Worm (Caenorhabditis elegans) whole organism, young adult: Measurements from ENCODE around the gene B0222.11.

ENCODE experiments used
- B0261.1 ChIP-seq: sonication (generic microtip); optimal IDR thresholded peaks from 2 replicates; lab custom pipeline; 2016; ENCODE audit warnings: mild to moderate bottlenecking, missing genetic modification characterization, moderate library complexity, missing compliant biosample characterization
- B0336.3 ChIP-seq: fragments of 200-800 bp; sonication (Bioruptor generic); IDR thresholded peaks from 2 replicates; pipeline ENCODE4 v1.3.6; 2022; ENCODE audit warnings: missing genetic modification characterization, missing compliant biosample characterization
- D2030.7 ChIP-seq: fragments of 200-800 bp; sonication (Bioruptor generic); IDR thresholded peaks from 2 replicates; pipeline ENCODE4 v1.3.6; 2022; ENCODE audit warnings: missing genetic modification reagents, missing genetic modification characterization, missing compliant biosample characterization
- F37B4.10 ChIP-seq: fragments of 200-800 bp; sonication (Bioruptor generic); IDR thresholded peaks from 2 replicates; pipeline ENCODE4 v1.3.6; 2022; ENCODE audit warnings: missing genetic modification characterization, missing compliant biosample characterization
- F49E8.2 ChIP-seq: sonication (generic microtip); optimal IDR thresholded peaks from 3 replicates; lab custom pipeline; 2017; ENCODE audit warnings: missing genetic modification characterization, mild to moderate bottlenecking, missing compliant biosample characterization, antibody characterized with exemption, moderate library complexity; ENCODE audit not compliant: insufficient read depth
- F57A8.1 ChIP-seq: fragments of 200-800 bp; sonication (Bioruptor generic); optimal IDR thresholded peaks from 2 replicates; lab custom pipeline; 2018; ENCODE audit warnings: mild to moderate bottlenecking, missing genetic modification characterization, moderate library complexity, missing compliant biosample characterization
- T07F8.4 ChIP-seq: sonication (generic microtip); optimal IDR thresholded peaks from 2 replicates; lab custom pipeline; 2016; ENCODE audit warnings: mild to moderate bottlenecking, missing genetic modification characterization, moderate library complexity, missing compliant biosample characterization
- Y53F4B.3 ChIP-seq: fragments of 200-800 bp; sonication (Bioruptor generic); IDR thresholded peaks from 2 replicates; pipeline ENCODE4 v1.3.6; 2022; ENCODE audit warnings: missing genetic modification reagents, missing genetic modification characterization, missing compliant biosample characterization
- Y53G8AR.9 ChIP-seq: fragments of 200-800 bp; sonication (Bioruptor generic); conservative IDR thresholded peaks from 2 replicates; pipeline ENCODE4 v1.3.6; 2022; ENCODE audit warnings: missing genetic modification reagents, missing genetic modification characterization, missing compliant biosample characterization
- Y95B8A.8 ChIP-seq: fragments of 200-800 bp; sonication (Bioruptor generic); IDR thresholded peaks from 2 replicates; pipeline ENCODE4 v1.3.6; 2022; ENCODE audit warnings: missing genetic modification reagents, missing genetic modification characterization, missing compliant biosample characterization
- aptf-2 ChIP-seq: fragments of 200-800 bp; sonication (Bioruptor generic); conservative IDR thresholded peaks from 2 replicates; pipeline ENCODE4 v1.3.6; 2022; ENCODE audit warnings: missing genetic modification reagents, missing genetic modification characterization, missing compliant biosample characterization
- ceh-58 ChIP-seq: fragments of 200-800 bp; sonication (Bioruptor generic); IDR thresholded peaks from 2 replicates; pipeline ENCODE4 v1.3.6; 2022; ENCODE audit warnings: missing genetic modification characterization, missing compliant biosample characterization
- dox-1 ChIP-seq: fragments of 200-800 bp; sonication (Bioruptor generic); IDR thresholded peaks from 2 replicates; pipeline ENCODE4 v1.3.6; 2022; ENCODE audit warnings: missing genetic modification reagents, missing genetic modification characterization, missing compliant biosample characterization
- him-1 ChIP-seq: sonication (generic microtip); optimal IDR thresholded peaks from 2 replicates; lab custom pipeline; 2016; ENCODE audit warnings: missing genotype, missing genetic modification reagents, missing genetic modification characterization, missing compliant biosample characterization
- hmg-1.2 ChIP-seq: fragments of 200-800 bp; sonication (Bioruptor generic); IDR thresholded peaks from 2 replicates; pipeline ENCODE4 v1.3.6; 2022; ENCODE audit warnings: missing genetic modification reagents, missing genetic modification characterization, missing compliant biosample characterization
- lin-26 ChIP-seq: fragments of 200-800 bp; sonication (Bioruptor generic); IDR thresholded peaks from 2 replicates; pipeline ENCODE4 v1.3.6; 2022; ENCODE audit warnings: missing genetic modification reagents, missing genetic modification characterization, missing compliant biosample characterization
- lin-54 ChIP-seq: fragments of 200-800 bp; sonication (Bioruptor generic); optimal IDR thresholded peaks from 2 replicates; lab custom pipeline; 2018; ENCODE audit warnings: mild to moderate bottlenecking, missing genetic modification characterization, missing compliant biosample characterization
- mel-28 ChIP-seq: sonication (generic microtip); optimal IDR thresholded peaks from 2 replicates; lab custom pipeline; 2016; ENCODE audit warnings: borderline replicate concordance, mild to moderate bottlenecking, missing genetic modification characterization, missing compliant biosample characterization
- mxl-1 ChIP-seq: sonication (generic microtip); optimal IDR thresholded peaks from 2 replicates; lab custom pipeline; 2016; ENCODE audit warnings: missing genetic modification characterization, missing compliant biosample characterization
- nfya-2 ChIP-seq: fragments of 200-800 bp; sonication (Bioruptor generic); IDR thresholded peaks from 2 replicates; pipeline ENCODE4 v1.3.6; 2022; ENCODE audit warnings: missing genetic modification reagents, missing genetic modification characterization, missing compliant biosample characterization
- nfyb-1 ChIP-seq: fragments of 200-800 bp; sonication (Bioruptor generic); IDR thresholded peaks from 2 replicates; pipeline ENCODE4 v1.3.6; 2022; ENCODE audit warnings: missing genetic modification reagents, missing genetic modification characterization, missing compliant biosample characterization
- nhr-80 ChIP-seq: sonication (generic microtip); optimal IDR thresholded peaks from 2 replicates; lab custom pipeline; 2016; ENCODE audit warnings: missing genetic modification characterization, missing compliant biosample characterization
- rec-8 ChIP-seq, 2 experiments: sonication (generic microtip); optimal IDR thresholded peaks; 2 replicates each; lab custom pipeline; 2016; ENCODE audit warnings: mild to moderate bottlenecking in 2 of 2, missing genetic modification characterization in 2 of 2, missing genetic modification reagents in 2 of 2, missing genotype in 2 of 2, missing biosample characterization in 1 of 2, missing compliant biosample characterization in 1 of 2, moderate library complexity in 1 of 2
- repo-1 ChIP-seq: sonication (generic microtip); optimal IDR thresholded peaks from 2 replicates; lab custom pipeline; 2017; ENCODE audit warnings: mild to moderate bottlenecking, missing genetic modification characterization, missing compliant biosample characterization
- snpc-1.1 ChIP-seq: sonication (generic microtip); optimal IDR thresholded peaks from 2 replicates; lab custom pipeline; 2017; ENCODE audit warnings: missing genetic modification characterization, mild to moderate bottlenecking, missing compliant biosample characterization, antibody characterized with exemption, moderate library complexity, missing genotype, missing genetic modification reagents; ENCODE audit not compliant: insufficient read depth
- xnd-1 ChIP-seq: sonication (generic microtip); optimal IDR thresholded peaks from 2 replicates; lab custom pipeline; 2016; ENCODE audit warnings: missing genotype, missing genetic modification reagents, missing genetic modification characterization, missing compliant biosample characterization
- zfh-2 ChIP-seq: fragments of 200-800 bp; sonication (Bioruptor generic); conservative IDR thresholded peaks from 2 replicates; pipeline ENCODE4 v1.3.6; 2022; ENCODE audit warnings: missing genetic modification reagents, missing genetic modification characterization, missing compliant biosample characterization
- ztf-18 ChIP-seq: sonication (generic microtip); optimal IDR thresholded peaks from 2 replicates; lab custom pipeline; 2016; ENCODE audit warnings: missing genotype, mild to moderate bottlenecking, missing genetic modification characterization, missing compliant biosample characterization
- ztf-28 ChIP-seq: fragments of 200-800 bp; sonication (Bioruptor generic); IDR thresholded peaks from 2 replicates; pipeline ENCODE4 v1.3.6; 2022; ENCODE audit warnings: missing genetic modification reagents, missing genetic modification characterization, missing compliant biosample characterization

B0222.11 gene

DNA sequence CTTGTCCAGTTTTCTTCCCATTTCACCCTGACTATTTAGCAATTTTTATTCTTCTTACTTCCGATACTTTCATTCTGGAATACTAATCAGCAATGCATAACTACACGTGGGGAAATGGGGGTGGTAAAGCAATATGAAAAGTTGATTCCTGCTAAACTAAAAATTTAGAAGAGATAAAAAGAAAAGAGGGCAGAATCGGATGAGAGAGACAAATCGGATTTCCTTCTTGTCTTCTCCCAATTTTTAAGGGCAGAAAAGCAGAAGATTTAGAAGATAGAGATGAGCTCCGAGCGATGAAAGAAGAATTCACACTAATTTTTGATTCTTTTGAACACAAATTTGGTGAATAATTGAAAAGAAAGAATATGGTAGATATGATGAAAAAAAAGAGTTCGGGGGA is 26.1 kb upstream of the B0222.11 start (continued):
- TF ChIP-seq rec-8 (tag; optimal IDR thresholded peaks at IDR 0.05; lab: Kevin White, UChicago) (no peak), ceh-58 (GFP tag; lab: Robert Waterston, UW) (no peak), Y53F4B.3 (GFP tag; lab: Robert Waterston, UW) (no peak), nfyb-1 (no peak), mxl-1 (tag; lab: Kevin White, UChicago) (no peak), D2030.7 (GFP tag; lab: Robert Waterston, UW) (no peak)

DNA sequence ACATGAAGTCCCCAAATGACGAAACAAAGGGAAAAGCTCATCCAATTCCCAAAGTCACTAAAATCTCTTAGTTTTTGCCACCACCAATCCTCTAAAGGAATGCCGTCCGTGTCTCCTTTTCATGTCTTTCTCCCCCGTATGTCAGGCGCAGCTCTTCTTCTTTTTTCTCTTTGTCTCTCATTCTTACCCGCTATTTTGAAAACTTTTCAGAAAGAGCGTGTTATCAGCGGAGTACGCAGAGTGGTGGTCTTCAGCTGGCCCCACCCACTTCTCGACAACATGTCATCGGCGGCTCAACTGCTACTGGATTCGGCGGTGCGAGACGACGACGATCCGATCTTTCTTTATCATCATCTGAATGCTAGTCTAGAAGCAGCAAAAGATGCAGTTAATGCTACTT is 23.4 kb upstream of the B0222.11 start, which contains the start of gene sphr-1:
Gene sphr-1 (plus strand): TSS at position 205 of the 400 bp plus-strand sequence.
- TF ChIP-seq him-1 (tag; lab: Kevin White, UChicago) (no peak), hmg-1.2 (GFP tag; lab: Robert Waterston, UW) (peak; percentile 65; the same call in 1 of the 2 replicates)

DNA sequence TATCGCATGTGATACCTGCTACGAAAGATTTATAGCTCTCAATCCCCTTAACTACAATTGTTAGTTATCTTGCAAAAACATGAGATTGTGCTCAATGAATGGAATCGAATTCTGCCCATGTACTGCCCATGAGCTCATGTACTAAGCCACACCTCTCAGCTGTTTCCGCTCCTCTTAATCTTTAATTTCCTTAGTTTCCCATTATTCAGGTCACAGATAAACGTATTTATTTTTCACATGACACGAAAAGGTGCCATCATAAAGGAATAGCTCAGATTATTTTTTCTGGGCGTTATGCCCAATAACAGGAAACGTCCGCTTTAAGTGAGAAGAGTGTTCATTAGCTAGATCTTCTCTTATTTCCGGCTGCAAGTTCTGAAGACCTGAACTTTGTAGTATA is 18.0 kb upstream of the B0222.11 start:
- TF ChIP-seq aptf-2 (GFP tag; lab: Robert Waterston, UW), result no peak
- no peak for TF ChIP-seq B0336.3 (GFP tag; lab: Robert Waterston, UW)
- no peak for TF ChIP-seq mel-28 (tag; lab: Kevin White, UChicago)
- no peak for TF ChIP-seq repo-1
- no peak for TF ChIP-seq nfya-2
- TF ChIP-seq Y95B8A.8, result no peak
- TF ChIP-seq Y53G8AR.9 (GFP tag; lab: Robert Waterston, UW), result no peak
- no peak for TF ChIP-seq snpc-1.1 (tag; lab: Kevin White, UChicago)
- no peak for TF ChIP-seq F49E8.2 (tag; lab: Kevin White, UChicago)
- no peak for TF ChIP-seq T07F8.4 (tag; lab: Kevin White, UChicago)
- TF ChIP-seq xnd-1 (tag; lab: Kevin White, UChicago), result no peak
- TF ChIP-seq Y53F4B.3 (GFP tag; lab: Robert Waterston, UW), result no peak
- no peak for TF ChIP-seq zfh-2 (GFP tag; lab: Robert Waterston, UW)

DNA sequence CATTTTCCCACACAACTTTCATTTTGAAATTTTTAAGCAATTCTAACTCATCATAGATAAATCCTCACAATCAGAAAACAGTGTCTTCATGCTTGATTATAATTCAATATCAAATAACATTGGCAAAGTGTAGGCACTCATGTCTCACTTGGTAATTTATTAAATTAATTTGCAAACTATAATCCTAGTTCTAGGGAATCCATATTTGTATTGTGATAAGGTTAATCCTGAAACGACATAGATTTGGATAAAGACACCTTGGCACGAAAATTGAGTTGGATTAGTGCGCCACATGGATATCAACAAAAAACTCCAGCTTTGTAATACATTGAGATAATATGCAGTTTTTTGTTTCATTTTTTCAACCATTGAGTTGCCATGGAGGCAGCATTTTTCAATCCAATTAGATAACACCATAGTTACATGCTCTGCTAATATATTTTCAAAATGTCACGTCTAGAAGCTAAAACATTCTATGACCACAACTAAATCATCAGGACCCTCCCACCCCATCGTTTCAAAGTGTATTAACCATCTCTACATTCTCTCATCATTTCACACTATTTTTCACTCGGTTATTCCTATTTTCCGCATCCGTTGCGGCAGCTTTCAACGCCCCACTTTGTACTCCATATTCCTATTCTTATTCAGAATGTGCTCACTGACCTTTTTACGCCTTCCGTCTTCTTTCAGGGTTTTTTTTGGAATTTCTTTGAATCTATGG is 15.9 kb upstream of the B0222.11 start:
- no peak for TF ChIP-seq nhr-80
- no peak for TF ChIP-seq B0261.1 (tag; lab: Kevin White, UChicago)
- no peak for TF ChIP-seq ztf-28
- no peak for TF ChIP-seq dox-1 (GFP tag; lab: Robert Waterston, UW)
- no peak for TF ChIP-seq snpc-1.1 (tag; lab: Kevin White, UChicago)
- no peak for TF ChIP-seq ztf-18 (tag; lab: Kevin White, UChicago)
- no peak for TF ChIP-seq rec-8 (tag; optimal IDR thresholded peaks at IDR 0.05; lab: Kevin White, UChicago)
- no peak for TF ChIP-seq F57A8.1 (GFP tag; lab: Kevin White, UChicago)

DNA sequence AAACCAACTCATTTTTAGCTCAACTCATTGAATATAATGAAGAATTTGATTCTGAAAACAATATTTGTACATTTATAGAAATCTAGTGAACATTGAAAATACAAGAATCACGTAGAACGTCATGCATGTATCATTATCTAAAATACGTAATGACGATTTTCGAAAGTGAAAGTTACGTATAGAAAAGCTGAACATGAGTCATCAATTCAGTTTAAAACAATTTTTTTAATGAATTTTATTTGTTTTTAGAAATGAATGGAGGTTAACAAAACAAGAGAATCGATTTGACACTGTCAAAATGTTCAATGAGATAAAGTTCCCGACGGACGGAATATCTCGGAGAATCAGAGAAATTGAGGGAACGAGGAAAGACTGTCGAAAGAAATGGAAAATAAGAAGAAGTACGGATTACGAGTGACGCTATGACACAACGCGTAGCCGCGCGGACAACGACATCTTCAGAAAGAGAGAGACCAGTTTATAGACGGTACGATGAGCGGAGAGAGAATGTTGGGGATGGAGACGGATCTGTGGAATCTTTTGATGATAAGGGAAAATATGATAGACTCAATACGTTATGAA is 13.8 kb upstream of the B0222.11 start, which contains the start of gene ptr-1:
Gene ptr-1 (minus strand): TSS at position 51 of the 582 bp plus-strand sequence.
- no peak for TF ChIP-seq lin-26 (GFP tag; lab: Robert Waterston, UW)
- TF ChIP-seq lin-54, result no peak
- 0 out of 2 replicates have a peak, but pooled peaks have one; percentile 44 for TF ChIP-seq F37B4.10 (GFP tag; lab: Robert Waterston, UW)
